Worm (Caenorhabditis elegans) whole organism, L4 larva: Measurements from ENCODE around the gene C39B5.6.

Source experiments
- D1046.2 ChIP-seq: fragments of 200-800 bp; sonication (Bioruptor generic); IDR thresholded peaks from 2 replicates; pipeline ENCODE4 v1.3.6; 2022; ENCODE audit warnings: missing genetic modification characterization, missing compliant biosample characterization
- F37D6.2 ChIP-seq: sonication (generic microtip); optimal IDR thresholded peaks from 2 replicates; lab custom pipeline; 2016; ENCODE audit warnings: mild to moderate bottlenecking, missing genetic modification characterization, missing compliant biosample characterization
- R02D3.7 ChIP-seq: fragments of 150-350 bp; sonication (generic microtip); optimal IDR thresholded peaks from 3 replicates; lab custom pipeline; 2014; ENCODE audit warnings: missing biosample characterization, missing genetic modification characterization
- T20F7.1 ChIP-seq: fragments of 200-800 bp; sonication (Bioruptor generic); optimal IDR thresholded peaks from 2 replicates; lab custom pipeline; 2018; ENCODE audit warnings: mild to moderate bottlenecking, missing genetic modification characterization, missing compliant biosample characterization
- T26A8.4 ChIP-seq: fragments of 200-800 bp; sonication (Bioruptor generic); IDR thresholded peaks from 2 replicates; pipeline ENCODE4 v1.3.6; 2022; ENCODE audit warnings: missing genetic modification characterization, missing compliant biosample characterization
- Y5F2A.4 ChIP-seq: fragments of 200-800 bp; sonication (Bioruptor generic); optimal IDR thresholded peaks from 2 replicates; lab custom pipeline; 2018; ENCODE audit warnings: mild to moderate bottlenecking, missing genetic modification characterization, missing compliant biosample characterization
- ZK546.5 ChIP-seq, 2 experiments: sonication (generic microtip); optimal IDR thresholded peaks; 2 replicates each; lab custom pipeline; 2017; ENCODE audit warnings: missing biosample characterization in 2 of 2, missing genetic modification characterization in 2 of 2
- aha-1 ChIP-seq: fragments of 150-350 bp; peaks from one replicate; lab custom pipeline; 2014; ENCODE audit warnings: missing biosample characterization, missing genetic modification characterization
- ama-1 ChIP-seq: fragments of 150-350 bp; optimal IDR thresholded peaks from 2 replicates; lab custom pipeline; 2014; ENCODE audit warnings: inconsistent platforms, mixed read lengths
- arid-1 ChIP-seq: fragments of 200-800 bp; sonication (Bioruptor generic); conservative IDR thresholded peaks from 2 replicates; pipeline ENCODE4 v1.3.6; 2022; ENCODE audit warnings: missing genetic modification reagents, missing genetic modification characterization, missing compliant biosample characterization
- ceh-20 ChIP-seq: fragments of 200-800 bp; sonication (Bioruptor generic); IDR thresholded peaks from 2 replicates; pipeline ENCODE4 v1.3.6; 2022; ENCODE audit warnings: missing genetic modification reagents, missing genetic modification characterization, missing compliant biosample characterization
- ceh-28 ChIP-seq: fragments of 150-350 bp; optimal IDR thresholded peaks from 2 replicates; lab custom pipeline; 2014; ENCODE audit warnings: missing biosample characterization, missing genetic modification reagents, missing genetic modification characterization
- ceh-32 ChIP-seq: sonication (generic microtip); optimal IDR thresholded peaks from 2 replicates; lab custom pipeline; 2016; ENCODE audit warnings: mild to moderate bottlenecking, missing genetic modification characterization, missing compliant biosample characterization; ENCODE audit not compliant: poor library complexity
- ceh-44 ChIP-seq: fragments of 200-800 bp; sonication (Bioruptor generic); IDR thresholded peaks from 2 replicates; pipeline ENCODE4 v1.3.6; 2022; ENCODE audit warnings: missing genetic modification reagents, missing genetic modification characterization, missing compliant biosample characterization
- ceh-62 ChIP-seq: sonication (generic microtip); optimal IDR thresholded peaks from 2 replicates; lab custom pipeline; 2017; ENCODE audit warnings: missing biosample characterization, missing genetic modification characterization
- ces-1 ChIP-seq: fragments of 150-350 bp; sonication (generic microtip); optimal IDR thresholded peaks from 4 replicates; lab custom pipeline; 2014; ENCODE audit warnings: missing biosample characterization, missing genetic modification reagents, missing genetic modification characterization
- cey-2 ChIP-seq: sonication (generic microtip); optimal IDR thresholded peaks from 3 replicates; lab custom pipeline; 2017; ENCODE audit warnings: missing genetic modification characterization, mild to moderate bottlenecking, missing compliant biosample characterization, antibody characterized with exemption, borderline replicate concordance; ENCODE audit not compliant: insufficient read depth
- daf-12 ChIP-seq: fragments of 150-350 bp; optimal IDR thresholded peaks from 2 replicates; lab custom pipeline; 2014; ENCODE audit warnings: missing biosample characterization, missing genetic modification reagents, missing genetic modification characterization
- daf-19 ChIP-seq: fragments of 200-800 bp; sonication (Bioruptor generic); conservative IDR thresholded peaks from 2 replicates; pipeline ENCODE4 v1.3.6; 2022; ENCODE audit warnings: missing genetic modification characterization, missing compliant biosample characterization
- daf-8 ChIP-seq: fragments of 200-800 bp; sonication (Bioruptor generic); IDR thresholded peaks from 2 replicates; pipeline ENCODE4 v1.3.6; 2022; ENCODE audit warnings: missing genetic modification characterization, missing compliant biosample characterization
- dpl-1 ChIP-seq: fragments of 150-350 bp; optimal IDR thresholded peaks from 2 replicates; lab custom pipeline; 2014; ENCODE audit warnings: missing biosample characterization, missing genetic modification reagents, missing genetic modification characterization
- duxl-1 ChIP-seq: sonication (generic microtip); optimal IDR thresholded peaks from 2 replicates; lab custom pipeline; 2016; ENCODE audit warnings: mild to moderate bottlenecking, missing genetic modification characterization, moderate library complexity, missing compliant biosample characterization; ENCODE audit not compliant: poor library complexity
- egl-27 ChIP-seq: sonication (generic microtip); optimal IDR thresholded peaks from 3 replicates; lab custom pipeline; 2017; ENCODE audit warnings: missing biosample characterization, missing genetic modification reagents, missing genetic modification characterization
- hlh-11 ChIP-seq: fragments of 200-800 bp; sonication (Bioruptor generic); optimal IDR thresholded peaks from 2 replicates; lab custom pipeline; 2018; ENCODE audit warnings: mild to moderate bottlenecking, missing genetic modification characterization, missing compliant biosample characterization
- hmg-1.1 ChIP-seq: fragments of 200-800 bp; sonication (Bioruptor generic); IDR thresholded peaks from 2 replicates; pipeline ENCODE4 v1.3.6; 2022; ENCODE audit warnings: missing genetic modification reagents, missing genetic modification characterization, missing compliant biosample characterization
- lin-13 ChIP-seq: fragments of 150-350 bp; optimal IDR thresholded peaks from 2 replicates; lab custom pipeline; 2014; ENCODE audit warnings: missing biosample characterization, missing genetic modification reagents, missing genetic modification characterization
- lin-39 ChIP-seq: fragments of 150-350 bp; optimal IDR thresholded peaks from 2 replicates; lab custom pipeline; 2014; ENCODE audit warnings: missing biosample characterization, missing genetic modification reagents, missing genetic modification characterization
- lsy-2 ChIP-seq, 2 experiments: fragments of 150-350 bp in 1 of 2; sonication (generic microtip) in 1 of 2; optimal IDR thresholded peaks; 2 replicates each; lab custom pipeline; 2014 to 2017; ENCODE audit warnings: missing biosample characterization in 2 of 2, missing genetic modification characterization in 2 of 2
- madf-9 ChIP-seq: fragments of 200-800 bp; sonication (Bioruptor generic); conservative IDR thresholded peaks from 2 replicates; pipeline ENCODE4 v1.3.6; 2022; ENCODE audit warnings: missing genetic modification reagents, missing genetic modification characterization, missing compliant biosample characterization
- mdl-1 ChIP-seq, 2 experiments: fragments of 150-350 bp in 1 of 2; sonication (generic microtip) in 1 of 2; optimal IDR thresholded peaks; 2 replicates each; lab custom pipeline; 2014 to 2017; ENCODE audit warnings: missing biosample characterization in 2 of 2, missing genetic modification characterization in 2 of 2
- mep-1 ChIP-seq: fragments of 150-350 bp; sonication (generic microtip); optimal IDR thresholded peaks from 3 replicates; lab custom pipeline; 2014; ENCODE audit warnings: missing biosample characterization, missing genetic modification characterization
- mes-2 ChIP-seq: sonication (generic microtip); optimal IDR thresholded peaks from 2 replicates; lab custom pipeline; 2016; ENCODE audit warnings: missing genotype, mild to moderate bottlenecking, missing genetic modification characterization, missing compliant biosample characterization; ENCODE audit not compliant: poor library complexity, severe bottlenecking
- mxl-2 ChIP-seq: fragments of 200-800 bp; sonication (Bioruptor generic); conservative IDR thresholded peaks from 2 replicates; pipeline ENCODE4 v1.3.6; 2022; ENCODE audit warnings: missing genetic modification reagents, missing genetic modification characterization, missing compliant biosample characterization
- nhr-102 ChIP-seq: sonication (generic microtip); optimal IDR thresholded peaks from 2 replicates; lab custom pipeline; 2016; ENCODE audit warnings: mild to moderate bottlenecking, missing genetic modification characterization, moderate library complexity, missing compliant biosample characterization
- nhr-6 ChIP-seq: fragments of 150-350 bp; optimal IDR thresholded peaks from 2 replicates; lab custom pipeline; 2014; ENCODE audit warnings: missing biosample characterization, missing genetic modification characterization
- php-3 ChIP-seq: fragments of 200-800 bp; sonication (Bioruptor generic); IDR thresholded peaks from 2 replicates; pipeline ENCODE4 v1.3.6; 2022; ENCODE audit warnings: missing genetic modification reagents, missing genetic modification characterization, missing compliant biosample characterization
- pqm-1 ChIP-seq: sonication (generic microtip); optimal IDR thresholded peaks from 2 replicates; lab custom pipeline; 2017; ENCODE audit warnings: missing biosample characterization, missing genetic modification characterization
- rbr-2 ChIP-seq: sonication (generic microtip); optimal IDR thresholded peaks from 2 replicates; lab custom pipeline; 2016; ENCODE audit warnings: missing genotype, missing genetic modification characterization, missing compliant biosample characterization
- skn-1 ChIP-seq: fragments of 150-350 bp; optimal IDR thresholded peaks from 2 replicates; lab custom pipeline; 2014; ENCODE audit warnings: missing biosample characterization, missing genetic modification characterization
- spr-3 ChIP-seq: fragments of 200-800 bp; sonication (Bioruptor generic); optimal IDR thresholded peaks from 2 replicates; lab custom pipeline; 2018; ENCODE audit warnings: mild to moderate bottlenecking, missing genetic modification characterization, missing compliant biosample characterization
- tra-1 ChIP-seq: fragments of 200-800 bp; sonication (Bioruptor generic); IDR thresholded peaks from 2 replicates; pipeline ENCODE4 v1.3.6; 2022; ENCODE audit warnings: missing genetic modification reagents, missing genetic modification characterization, missing compliant biosample characterization
- unc-130 ChIP-seq: sonication (generic microtip); optimal IDR thresholded peaks from 2 replicates; lab custom pipeline; 2016; ENCODE audit warnings: missing genetic modification reagents, missing genetic modification characterization, missing compliant biosample characterization
- unc-39 ChIP-seq: sonication (generic microtip); optimal IDR thresholded peaks from 2 replicates; lab custom pipeline; 2017; ENCODE audit warnings: missing biosample characterization, missing genetic modification characterization
- unc-62 ChIP-seq, 3 experiments: fragments of 150-350 bp in 1 of 3; sonication (generic microtip); optimal IDR thresholded peaks in 2 of 3; peaks in 1 of 3; 1 replicate in 1 of 3; 2 replicates in 2 of 3; lab custom pipeline; 2014 to 2017; ENCODE audit warnings: missing biosample characterization in 3 of 3, missing genetic modification characterization in 3 of 3, missing genetic modification reagents in 3 of 3, missing genotype in 1 of 3
- zag-1 ChIP-seq: fragments of 150-350 bp; optimal IDR thresholded peaks from 2 replicates; lab custom pipeline; 2014; ENCODE audit warnings: missing biosample characterization, missing genetic modification characterization
- zip-11 ChIP-seq: fragments of 200-800 bp; sonication (Bioruptor generic); IDR thresholded peaks from 2 replicates; pipeline ENCODE4 v1.3.6; 2022; ENCODE audit warnings: missing genetic modification characterization, missing compliant biosample characterization
- ztf-7 ChIP-seq: fragments of 150-350 bp; optimal IDR thresholded peaks from 2 replicates; lab custom pipeline; 2014; ENCODE audit warnings: missing biosample characterization, missing genetic modification characterization

Gene C39B5.6

DNA sequence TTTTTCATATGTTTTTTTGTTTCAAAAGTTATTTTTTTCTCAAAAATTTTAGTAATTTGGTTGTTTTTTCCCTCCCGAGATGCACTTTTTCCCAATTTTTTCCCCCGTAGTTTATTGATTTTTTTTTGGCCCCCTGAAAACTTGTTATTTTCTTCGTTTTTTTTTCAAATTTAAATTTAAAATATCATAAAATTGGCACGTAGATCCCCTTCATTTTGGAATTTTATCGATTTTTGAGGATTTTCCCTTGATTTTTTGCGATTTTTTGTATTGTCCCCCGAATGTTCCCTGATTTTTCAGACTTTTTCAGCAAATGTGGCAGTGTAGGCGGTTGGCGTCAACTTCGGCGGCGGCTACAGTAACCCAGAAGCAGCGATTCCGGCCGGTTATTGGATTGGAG lies at the start of gene C39B5.6:
Gene C39B5.6, plus strand, starts transcription at position 301 of the 400 bp plus-strand sequence.
- TF ChIP-seq F37D6.2 (tag; lab: Kevin White, UChicago): no peak
- peak; percentile 16 for TF ChIP-seq ceh-28 (tag; lab: Kevin White, UChicago)
- peak; percentile 57 for TF ChIP-seq aha-1 (tag; lab: Kevin White, UChicago)

ce11 chrIII:2150555-2150954 lies 47.3 kb upstream of the C39B5.6 start:
- TF ChIP-seq mep-1 (peak; percentile 5), mxl-2 (GFP tag; lab: Robert Waterston, UW) (no peak), daf-19 (GFP tag; lab: Robert Waterston, UW) (no peak), lin-13 (GFP tag; lab: Kevin White, UChicago) (peak; percentile 70), zag-1 (tag; lab: Kevin White, UChicago) (no peak), lsy-2 (tag; optimal IDR thresholded peaks at IDR 0.05; lab: Kevin White, UChicago) (peak in 1 of 2 experiments; percentile 54)
- TF ChIP-seq, all 104 proteins: peak for 3

DNA sequence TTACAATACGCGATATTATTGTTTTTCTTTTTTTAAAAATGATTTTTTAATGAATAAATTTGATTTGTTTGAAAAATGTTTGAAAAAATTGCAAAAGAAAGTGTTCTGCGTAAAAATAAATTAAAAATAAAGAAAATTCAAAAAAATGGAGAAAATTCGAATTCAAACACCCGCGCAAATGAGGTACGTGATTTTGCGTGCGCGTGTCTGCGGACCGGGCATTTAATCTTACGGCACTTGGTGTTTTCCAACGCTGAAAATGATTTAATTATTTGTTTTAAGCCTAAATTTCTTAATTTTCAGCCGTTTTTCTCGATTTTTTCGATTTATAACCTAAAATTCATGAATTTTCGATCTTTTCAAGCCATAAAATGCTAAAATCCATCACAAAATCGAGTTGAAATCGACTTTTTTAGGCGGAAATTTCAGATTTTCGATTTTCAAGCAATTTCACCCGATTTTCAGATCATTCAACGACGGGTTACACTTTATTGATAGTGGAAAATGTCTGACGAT lies 46.3 kb upstream of the C39B5.6 start, which contains the start of gene gcn-1:
Gene gcn-1, plus strand, starts transcription at position 466 of the 516 bp plus-strand sequence.
- no peak for TF ChIP-seq Y5F2A.4
- peak; percentile 8 for TF ChIP-seq rbr-2 (tag; lab: Kevin White, UChicago)
- TF ChIP-seq ZK546.5 (tag; optimal IDR thresholded peaks at IDR 0.05; lab: Kevin White, UChicago): no peak
- no peak for TF ChIP-seq daf-8 (GFP tag; lab: Robert Waterston, UW)
- no peak for TF ChIP-seq daf-12 (tag; lab: Kevin White, UChicago)
- TF ChIP-seq ceh-32 (tag; lab: Kevin White, UChicago): no peak
- TF ChIP-seq tra-1 (GFP tag; lab: Robert Waterston, UW): no peak
- TF ChIP-seq zag-1 (tag; lab: Kevin White, UChicago): no peak
- peak; percentile 85 for TF ChIP-seq arid-1 (GFP tag; lab: Robert Waterston, UW)
- TF ChIP-seq spr-3 (GFP tag; lab: Kevin White, UChicago): no peak
- no peak for TF ChIP-seq T20F7.1
- no peak for TF ChIP-seq egl-27 (tag; lab: Kevin White, UChicago)
- no peak for TF ChIP-seq php-3 (GFP tag; lab: Robert Waterston, UW)
- no peak for TF ChIP-seq unc-130 (GFP tag; lab: Kevin White, UChicago)
- TF ChIP-seq R02D3.7: no peak
- no peak for TF ChIP-seq ceh-44 (GFP tag; lab: Robert Waterston, UW)
- TF ChIP-seq mdl-1 (tag; optimal IDR thresholded peaks at IDR 0.05; lab: Kevin White, UChicago): no peak
- TF ChIP-seq unc-62 (GFP tag; optimal IDR thresholded peaks at IDR 0.05 in 1 of 2; lab: Kevin White, UChicago): peak in 1 of 2 experiments; percentile 82
- no peak for TF ChIP-seq unc-62 (tag; optimal IDR thresholded peaks at IDR 0.05; lab: Kevin White, UChicago)
- TF ChIP-seq ces-1: peak; percentile 53
- peak; percentile 67 for TF ChIP-seq hmg-1.1
- peak; percentile 9 for TF ChIP-seq nhr-102
- TF ChIP-seq ztf-7 (tag; lab: Kevin White, UChicago): no peak
- no peak for TF ChIP-seq cey-2
- no peak for TF ChIP-seq unc-39
- TF ChIP-seq lin-39 (tag; lab: Kevin White, UChicago): no peak
- TF ChIP-seq ceh-62 (tag; lab: Kevin White, UChicago): no peak
- no peak for TF ChIP-seq madf-9 (GFP tag; lab: Robert Waterston, UW)
- TF ChIP-seq mes-2 (tag; lab: Kevin White, UChicago): peak; percentile 87
- TF ChIP-seq ceh-20 (GFP tag; lab: Robert Waterston, UW): no peak
- no peak for TF ChIP-seq nhr-6 (tag; lab: Kevin White, UChicago)
- TF ChIP-seq ama-1 (lab: Kevin White, UChicago): no peak
- TF ChIP-seq zip-11 (GFP tag; lab: Robert Waterston, UW): no peak
- peak; percentile 15 for TF ChIP-seq hlh-11 (tag; lab: Kevin White, UChicago)
- peak in 1 of 2 experiments; percentile 87 for TF ChIP-seq lsy-2 (tag; optimal IDR thresholded peaks at IDR 0.05; lab: Kevin White, UChicago)
- peak; percentile 98 for TF ChIP-seq dpl-1 (GFP tag; lab: Kevin White, UChicago)
- TF ChIP-seq skn-1 (tag; lab: Kevin White, UChicago): no peak
- no peak for TF ChIP-seq D1046.2 (GFP tag; lab: Robert Waterston, UW)
- no peak for TF ChIP-seq pqm-1 (tag; lab: Kevin White, UChicago)
- TF ChIP-seq T26A8.4 (GFP tag; lab: Robert Waterston, UW): peak; percentile 29; the same call in 1 of the 2 replicates
- TF ChIP-seq duxl-1 (tag; lab: Kevin White, UChicago): peak; percentile 73
